Fruit fly (Drosophila melanogaster) Kc167 (cell line): ENCODE data around the gene CG34177.

ENCODE experiments used
- Myc ChIP-seq: fragments of >200 bp; optimal IDR thresholded peaks from 2 replicates; lab custom pipeline; 2017; ENCODE audit warnings: missing external identifiers
- Sin3A ChIP-seq: fragments of >200 bp; optimal IDR thresholded peaks from 2 replicates; lab custom pipeline; 2018; ENCODE audit warnings: missing external identifiers
- h ChIP-seq: fragments of >200 bp; optimal IDR thresholded peaks from 3 replicates; lab custom pipeline; 2018; ENCODE audit warnings: missing external identifiers
- insv ChIP-seq: fragments of >200 bp; optimal IDR thresholded peaks from 3 replicates; lab custom pipeline; 2018; ENCODE audit warnings: missing external identifiers
- ttk ChIP-seq: sonication (Bioruptor generic); optimal IDR thresholded peaks from 2 replicates; lab custom pipeline; 2017; ENCODE audit warnings: missing external identifiers

- TF ChIP-seq h (lab: Kevin White, UChicago) (no peak), insv (lab: Kevin White, UChicago) (no peak), ttk (lab: Kevin White, UChicago) (no peak), Sin3A (lab: Kevin White, UChicago) (no peak), Myc (lab: Kevin White, UChicago) (no peak)
Observed at dm6 chr2L:4418819-4419218, 14.9 kb upstream of the CG34177 start.
